Worm (Caenorhabditis elegans) whole organism, late embryonic: ENCODE results near the gene F40G9.14.

ENCODE experiments used
- F13H6.1 ChIP-seq: sonication (generic microtip); optimal IDR thresholded peaks from 2 replicates; lab custom pipeline; 2016; ENCODE audit warnings: missing genetic modification characterization, missing compliant biosample characterization
- Y22D7AL.16 ChIP-seq: sonication (generic microtip); optimal IDR thresholded peaks from 2 replicates; lab custom pipeline; 2016; ENCODE audit warnings: missing genetic modification characterization, missing compliant biosample characterization
- ama-1 ChIP-seq: fragments of 150-350 bp; optimal IDR thresholded peaks from 2 replicates; lab custom pipeline; 2014
- ceh-31 ChIP-seq: sonication (generic microtip); optimal IDR thresholded peaks from 2 replicates; lab custom pipeline; 2016; ENCODE audit warnings: missing genetic modification characterization, missing compliant biosample characterization
- dve-1 ChIP-seq: sonication (generic microtip); optimal IDR thresholded peaks from 2 replicates; lab custom pipeline; 2017; ENCODE audit warnings: antibody characterized with exemption, mild to moderate bottlenecking, missing genetic modification characterization, missing compliant biosample characterization
- fkh-6 ChIP-seq: sonication (generic microtip); optimal IDR thresholded peaks from 2 replicates; lab custom pipeline; 2016; ENCODE audit warnings: missing genetic modification characterization, missing compliant biosample characterization
- hlh-30 ChIP-seq: sonication (generic microtip); optimal IDR thresholded peaks from 2 replicates; lab custom pipeline; 2017; ENCODE audit warnings: antibody characterized with exemption, missing genetic modification characterization, missing compliant biosample characterization; ENCODE audit not compliant: insufficient read depth
- hlh-6 ChIP-seq: sonication (generic microtip); optimal IDR thresholded peaks from 2 replicates; lab custom pipeline; 2016; ENCODE audit warnings: missing genotype, missing genetic modification characterization, missing compliant biosample characterization
- lim-6 ChIP-seq: sonication (generic microtip); optimal IDR thresholded peaks from 2 replicates; lab custom pipeline; 2016; ENCODE audit warnings: missing genetic modification characterization, missing compliant biosample characterization
- nhr-232 ChIP-seq: sonication (generic microtip); optimal IDR thresholded peaks from 2 replicates; lab custom pipeline; 2016; ENCODE audit warnings: missing genetic modification characterization, missing compliant biosample characterization
- pha-4 ChIP-seq: fragments of 150-350 bp; optimal IDR thresholded peaks from 2 replicates; lab custom pipeline; 2018; ENCODE audit warnings: missing biosample characterization, missing genetic modification reagents, missing genetic modification characterization
- ref-2 ChIP-seq: sonication (generic microtip); optimal IDR thresholded peaks from 2 replicates; lab custom pipeline; 2016; ENCODE audit warnings: missing genetic modification characterization, missing compliant biosample characterization

- TF ChIP-seq Y22D7AL.16 (no peak), fkh-6 (no peak), hlh-30 (no peak), lim-6 (tag; lab: Kevin White, UChicago) (no peak), pha-4 (tag; lab: Kevin White, UChicago) (no peak), dve-1 (no peak), ceh-31 (tag; lab: Kevin White, UChicago) (no peak), ref-2 (tag; lab: Kevin White, UChicago) (no peak), ama-1 (no peak), hlh-6 (no peak), nhr-232 (tag; lab: Kevin White, UChicago) (no peak), F13H6.1 (tag; lab: Kevin White, UChicago) (no peak)
These were observed 14.2 kb upstream of the F40G9.14 start, which contains the start of gene sec-20 for ce11 chrIII:191803-192202.
